Fruit fly (Drosophila melanogaster): Measurements from ENCODE around the gene CG12011.

Gene CG12011

dm6 chr3L:1652700-1653200, 41.7 kb upstream of the CG12011 start, which contains the start of the genes CG7970 and Vta1 (continued):
- TF ChIP-seq H2.0 (GFP tag; IDR thresholded peaks at IDR 0.05) (no peak), zfh1 (GFP tag; IDR thresholded peaks at IDR 0.05) (no peak), seq (GFP tag; IDR thresholded peaks at IDR 0.05) (no peak), Adf1 (GFP tag; IDR thresholded peaks at IDR 0.05) (no peak), psq (GFP tag; optimal IDR thresholded peaks at IDR 0.05) (no peak), Poxn (GFP tag; IDR thresholded peaks at IDR 0.05) (no peak), CHES-1-like (GFP tag; optimal IDR thresholded peaks at IDR 0.05) (no peak), ERR (GFP tag; optimal IDR thresholded peaks at IDR 0.05) (no peak), twi (tag; optimal IDR thresholded peaks at IDR 0.05) (no peak), knrl (GFP tag; IDR thresholded peaks at IDR 0.05; ENCODE audit: partially characterized antibody) (0 out of 3 replicates have a peak, but pooled peaks have one; percentile 28), CG12155 (GFP tag; optimal IDR thresholded peaks at IDR 0.05) (no peak), CG8281 (tag; optimal IDR thresholded peaks at IDR 0.05) (no peak), lab (GFP tag; optimal IDR thresholded peaks at IDR 0.05) (no peak), Dip2 (GFP tag; IDR thresholded peaks at IDR 0.05) (no peak), sim (GFP tag; IDR thresholded peaks at IDR 0.05) (no peak), CG3995 (GFP tag; optimal IDR thresholded peaks at IDR 0.05) (no peak), CG18476 (GFP tag; optimal IDR thresholded peaks at IDR 0.05) (no peak), lola (GFP tag; optimal IDR thresholded peaks at IDR 0.05) (no peak), Vsx1 (GFP tag; optimal IDR thresholded peaks at IDR 0.05) (no peak), CG3847 (GFP tag; IDR thresholded peaks at IDR 0.05) (no peak), sens (GFP tag) (no peak), bcd (GFP tag; optimal IDR thresholded peaks at IDR 0.05) (no peak), wdn (GFP tag; IDR thresholded peaks at IDR 0.05) (no peak), CG12071 (GFP tag; optimal IDR thresholded peaks at IDR 0.05) (no peak), CG4854 (GFP tag; optimal IDR thresholded peaks at IDR 0.05) (no peak), CG9817 (tag; optimal IDR thresholded peaks at IDR 0.05) (no peak), Bgb (GFP tag; IDR thresholded peaks at IDR 0.05; ENCODE audit: partially characterized antibody) (peak; percentile 27; the same call in 1 of the 2 replicates), NFAT (GFP tag; IDR thresholded peaks at IDR 0.05) (no peak), CG13424 (tag; optimal IDR thresholded peaks at IDR 0.05) (no peak), ase (GFP tag; IDR thresholded peaks at IDR 0.05) (no peak), Hmx (GFP tag; optimal IDR thresholded peaks at IDR 0.05) (no peak)

dm6 chr3L:1653752-1654151, 40.7 kb upstream of the CG12011 start:
- TF ChIP-seq ato (GFP tag; IDR thresholded peaks at IDR 0.05; ENCODE audit: partially characterized antibody): 0 out of 2 replicates have a peak, but pooled peaks have one; percentile 18
- no peak for TF ChIP-seq CG4820 (GFP tag; optimal IDR thresholded peaks at IDR 0.05)
- TF ChIP-seq exex (tag; optimal IDR thresholded peaks at IDR 0.05): peak; percentile 82
- TF ChIP-seq al (GFP tag; IDR thresholded peaks at IDR 0.05): no peak
- no peak for TF ChIP-seq CG12071 (GFP tag; optimal IDR thresholded peaks at IDR 0.05)
- TF ChIP-seq CG10147 (GFP tag; optimal IDR thresholded peaks at IDR 0.05): no peak
- TF ChIP-seq CG5180 (GFP tag; optimal IDR thresholded peaks at IDR 0.05): no peak
- TF ChIP-seq crp (GFP tag; optimal IDR thresholded peaks at IDR 0.05): no peak
- peak; percentile 71 for TF ChIP-seq mirr (GFP tag; optimal IDR thresholded peaks at IDR 0.05)
